Worm (Caenorhabditis elegans) whole organism, L1 larva: ENCODE data around the gene dsl-1.
A peak's percentile ranks its signal among the peaks of the same experiment; 100 is the strongest.

Source experiments
- C04F5.9 ChIP-seq: sonication (generic microtip); optimal IDR thresholded peaks from 2 replicates; lab custom pipeline; 2016; ENCODE audit warnings: missing genetic modification characterization, missing compliant biosample characterization
- C16A3.4 ChIP-seq: fragments of 150-350 bp; optimal IDR thresholded peaks from 2 replicates; lab custom pipeline; 2014; ENCODE audit warnings: missing biosample characterization, missing genetic modification characterization
- F16B12.6 ChIP-seq: fragments of 150-350 bp; optimal IDR thresholded peaks from 2 replicates; lab custom pipeline; 2014; ENCODE audit warnings: missing biosample characterization, missing genetic modification characterization
- Y116A8C.19 ChIP-seq: sonication (generic microtip); optimal IDR thresholded peaks from 2 replicates; lab custom pipeline; 2016; ENCODE audit warnings: missing compliant biosample characterization, missing genetic modification characterization, borderline replicate concordance
- aha-1 ChIP-seq: fragments of 150-350 bp; optimal IDR thresholded peaks from 2 replicates; lab custom pipeline; 2014; ENCODE audit warnings: missing biosample characterization, missing genetic modification characterization
- aly-2 ChIP-seq: fragments of 150-350 bp; optimal IDR thresholded peaks from 2 replicates; lab custom pipeline; 2014; ENCODE audit warnings: missing biosample characterization, missing genetic modification characterization
- ama-1 ChIP-seq: fragments of 150-350 bp; optimal IDR thresholded peaks from 2 replicates; lab custom pipeline; 2014
- ceh-63 ChIP-seq: fragments of 200-800 bp; sonication (Bioruptor generic); optimal IDR thresholded peaks from 2 replicates; lab custom pipeline; 2018; ENCODE audit warnings: mild to moderate bottlenecking, missing genetic modification characterization, missing compliant biosample characterization
- ceh-8 ChIP-seq: fragments of 200-800 bp; sonication (Bioruptor generic); optimal IDR thresholded peaks from 2 replicates; lab custom pipeline; 2018; ENCODE audit warnings: mild to moderate bottlenecking, missing genetic modification characterization, moderate library complexity, missing compliant biosample characterization
- ceh-82 ChIP-seq, 3 experiments: fragments of 150-350 bp in 1 of 3; sonication (generic microtip) in 2 of 3; optimal IDR thresholded peaks; 2 replicates each; lab custom pipeline; 2014 to 2017; ENCODE audit warnings: missing biosample characterization in 3 of 3, missing genetic modification characterization in 3 of 3
- dpl-1 ChIP-seq, 3 experiments: fragments of 150-350 bp in 2 of 3; sonication (generic microtip) in 1 of 3; optimal IDR thresholded peaks; 2 replicates each; lab custom pipeline; 2014 to 2017; ENCODE audit warnings: missing biosample characterization in 3 of 3, missing genetic modification characterization in 3 of 3, missing genetic modification reagents in 3 of 3
- efl-1 ChIP-seq, 4 experiments: fragments of 150-350 bp; optimal IDR thresholded peaks in 3 of 4; peaks in 1 of 4; 1 replicate in 1 of 4; 2 replicates in 3 of 4; lab custom pipeline; 2014; ENCODE audit warnings: missing biosample characterization in 2 of 4, missing genetic modification characterization in 2 of 4, missing genetic modification reagents in 2 of 4
- efl-3 ChIP-seq: fragments of 200-800 bp; sonication (Bioruptor generic); optimal IDR thresholded peaks from 2 replicates; lab custom pipeline; 2018; ENCODE audit warnings: mild to moderate bottlenecking, missing genetic modification characterization, missing compliant biosample characterization
- egl-13 ChIP-seq: sonication (generic microtip); optimal IDR thresholded peaks from 2 replicates; lab custom pipeline; 2016; ENCODE audit warnings: missing genotype, missing genetic modification reagents, missing genetic modification characterization, missing compliant biosample characterization
- elt-2 ChIP-seq: sonication (generic microtip); optimal IDR thresholded peaks from 2 replicates; lab custom pipeline; 2016; ENCODE audit warnings: missing genetic modification characterization, mild to moderate bottlenecking, inconsistent platforms, missing compliant biosample characterization, missing genetic modification reagents
- fkh-10 ChIP-seq: sonication (generic microtip); optimal IDR thresholded peaks from 2 replicates; lab custom pipeline; 2017; ENCODE audit warnings: missing biosample characterization, missing genetic modification reagents, missing genetic modification characterization
- fkh-8 ChIP-seq: sonication (generic microtip); optimal IDR thresholded peaks from 2 replicates; lab custom pipeline; 2016; ENCODE audit warnings: mild to moderate bottlenecking, missing genetic modification characterization, missing compliant biosample characterization
- hlh-4 ChIP-seq: sonication (generic microtip); optimal IDR thresholded peaks from 2 replicates; lab custom pipeline; 2016; ENCODE audit warnings: mild to moderate bottlenecking, missing genetic modification characterization, missing compliant biosample characterization
- hpl-2 ChIP-seq: fragments of 150-350 bp; optimal IDR thresholded peaks from 2 replicates; lab custom pipeline; 2014; ENCODE audit warnings: missing biosample characterization, missing genetic modification reagents, missing genetic modification characterization
- lin-13 ChIP-seq: fragments of 150-350 bp; optimal IDR thresholded peaks from 2 replicates; lab custom pipeline; 2014; ENCODE audit warnings: missing biosample characterization, missing genetic modification reagents, missing genetic modification characterization
- lin-14 ChIP-seq: fragments of 200-800 bp; sonication (Bioruptor generic); optimal IDR thresholded peaks from 2 replicates; lab custom pipeline; 2018; ENCODE audit warnings: mild to moderate bottlenecking, missing genetic modification characterization, moderate library complexity, missing compliant biosample characterization
- lsy-2 ChIP-seq, 2 experiments: fragments of 150-350 bp; optimal IDR thresholded peaks; 2 replicates each; lab custom pipeline; 2014; ENCODE audit warnings: missing biosample characterization in 2 of 2, missing genetic modification characterization in 2 of 2
- mef-2 ChIP-seq: fragments of 150-350 bp; optimal IDR thresholded peaks from 2 replicates; lab custom pipeline; 2014; ENCODE audit warnings: missing biosample characterization, missing genetic modification characterization
- nhr-11 ChIP-seq: fragments of 150-350 bp; optimal IDR thresholded peaks from 2 replicates; lab custom pipeline; 2014; ENCODE audit warnings: missing biosample characterization, missing genetic modification characterization
- nhr-12 ChIP-seq: sonication (generic microtip); optimal IDR thresholded peaks from 2 replicates; lab custom pipeline; 2017; ENCODE audit warnings: missing biosample characterization, missing genetic modification characterization
- nhr-19 ChIP-seq: fragments of 200-800 bp; sonication (Bioruptor generic); conservative IDR thresholded peaks from 2 replicates; pipeline ENCODE4 v1.3.6; 2022; ENCODE audit warnings: missing genetic modification characterization, missing compliant biosample characterization
- nhr-237 ChIP-seq: fragments of 150-350 bp; optimal IDR thresholded peaks from 2 replicates; lab custom pipeline; 2014; ENCODE audit warnings: missing biosample characterization, missing genetic modification characterization
- nhr-47 ChIP-seq: sonication (generic microtip); optimal IDR thresholded peaks from 2 replicates; lab custom pipeline; 2016; ENCODE audit warnings: mild to moderate bottlenecking, missing genetic modification characterization, moderate library complexity, missing compliant biosample characterization
- nhr-76 ChIP-seq: sonication (generic microtip); optimal IDR thresholded peaks from 2 replicates; lab custom pipeline; 2017; ENCODE audit warnings: missing biosample characterization, missing genetic modification characterization
- pax-3 ChIP-seq: fragments of 200-800 bp; sonication (Bioruptor generic); optimal IDR thresholded peaks from 2 replicates; lab custom pipeline; 2018; ENCODE audit warnings: mild to moderate bottlenecking, missing genetic modification characterization, moderate library complexity, missing compliant biosample characterization
- rnt-1 ChIP-seq: sonication (generic microtip); optimal IDR thresholded peaks from 2 replicates; lab custom pipeline; 2016; ENCODE audit warnings: mild to moderate bottlenecking, missing genetic modification characterization, moderate library complexity, missing compliant biosample characterization
- skn-1 ChIP-seq: fragments of 150-350 bp; optimal IDR thresholded peaks from 2 replicates; lab custom pipeline; 2014; ENCODE audit warnings: missing biosample characterization, missing genetic modification characterization
- snpc-4 ChIP-seq: fragments of 150-350 bp; optimal IDR thresholded peaks from 2 replicates; lab custom pipeline; 2014; ENCODE audit warnings: missing biosample characterization, missing genetic modification characterization
- snu-23 ChIP-seq: sonication (generic microtip); optimal IDR thresholded peaks from 2 replicates; lab custom pipeline; 2016; ENCODE audit warnings: missing genetic modification characterization, missing compliant biosample characterization
- sup-37 ChIP-seq: fragments of 200-800 bp; sonication (Bioruptor generic); optimal IDR thresholded peaks from 2 replicates; lab custom pipeline; 2018; ENCODE audit warnings: mild to moderate bottlenecking, missing genetic modification characterization, missing compliant biosample characterization
- swsn-7 ChIP-seq: sonication (generic microtip); optimal IDR thresholded peaks from 2 replicates; lab custom pipeline; 2016; ENCODE audit warnings: missing genetic modification characterization, missing compliant biosample characterization
- tbx-2 ChIP-seq: sonication (generic microtip); optimal IDR thresholded peaks from 2 replicates; lab custom pipeline; 2016; ENCODE audit warnings: missing genetic modification characterization, missing compliant biosample characterization
- tlp-1 ChIP-seq: fragments of 150-350 bp; optimal IDR thresholded peaks from 2 replicates; lab custom pipeline; 2014; ENCODE audit warnings: missing biosample characterization, missing genetic modification characterization
- unc-86 ChIP-seq: sonication (generic microtip); optimal IDR thresholded peaks from 2 replicates; lab custom pipeline; 2016; ENCODE audit warnings: missing genetic modification characterization, missing compliant biosample characterization
- unc-98 ChIP-seq: fragments of 200-800 bp; sonication (Bioruptor generic); IDR thresholded peaks from 2 replicates; pipeline ENCODE4 v1.3.6; 2022; ENCODE audit warnings: missing genetic modification characterization, missing compliant biosample characterization
- vab-15 ChIP-seq: sonication (generic microtip); optimal IDR thresholded peaks from 2 replicates; lab custom pipeline; 2017; ENCODE audit warnings: missing genotype, mild to moderate bottlenecking, missing genetic modification characterization, missing compliant biosample characterization
- zag-1 ChIP-seq: fragments of 150-350 bp; optimal IDR thresholded peaks from 2 replicates; lab custom pipeline; 2014; ENCODE audit warnings: missing biosample characterization, missing genetic modification characterization

The dsl-1 gene

DNA sequence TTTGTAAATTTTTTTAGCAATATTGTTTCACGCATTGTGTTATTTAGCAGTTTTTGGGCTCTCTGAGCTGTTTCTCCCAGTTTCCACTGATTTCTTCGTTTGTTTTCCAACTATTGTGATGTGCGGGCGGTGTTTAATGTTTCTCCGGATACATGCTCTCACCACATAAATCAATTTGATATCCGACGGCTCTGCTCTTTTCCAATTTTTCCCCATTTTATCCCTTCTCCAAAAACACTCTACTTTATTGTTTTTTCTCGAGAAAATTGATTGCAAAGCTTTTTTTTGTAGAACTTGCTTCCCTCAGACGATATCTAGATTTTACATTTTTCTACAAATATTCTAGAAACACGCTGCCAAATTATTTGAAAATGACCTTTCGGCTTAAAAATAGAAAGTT is 7.7 kb upstream of the dsl-1 start:
- TF ChIP-seq efl-1 (optimal IDR thresholded peaks at IDR 0.05; lab: Kevin White, UChicago) = no peak
- TF ChIP-seq efl-1 (GFP tag; optimal IDR thresholded peaks at IDR 0.05 in 1 of 2; lab: Kevin White, UChicago) = peak in 1 of 2 experiments; percentile 54
- TF ChIP-seq nhr-76 = no peak
- TF ChIP-seq nhr-11 (tag; lab: Kevin White, UChicago) = no peak

DNA sequence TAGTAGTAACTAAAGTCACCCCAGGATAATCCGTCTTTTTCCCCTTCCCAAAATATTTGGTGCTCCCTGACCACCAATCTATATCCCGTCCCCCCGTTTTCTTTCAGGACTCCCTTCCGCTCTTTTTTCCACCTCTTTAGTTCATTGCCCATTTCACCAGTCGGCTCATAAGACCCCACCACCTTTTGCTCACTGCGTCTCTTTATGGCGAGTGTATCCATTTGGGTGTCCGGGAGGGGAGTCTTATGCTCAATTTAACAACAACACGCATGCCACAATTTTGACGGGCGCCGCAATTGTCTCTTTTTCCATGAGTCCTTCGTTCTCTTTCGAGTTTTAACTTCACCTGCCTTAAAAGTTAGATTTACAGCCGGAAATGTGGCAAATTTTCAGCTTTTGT is 5.3 kb upstream of the dsl-1 start:
- no peak for TF ChIP-seq nhr-237 (tag; lab: Kevin White, UChicago)
- no peak for TF ChIP-seq unc-98 (GFP tag; lab: Robert Waterston, UW)
- TF ChIP-seq elt-2 (tag; lab: Kevin White, UChicago) = no peak
- TF ChIP-seq snpc-4 (tag; lab: Kevin White, UChicago) = peak; percentile 35
- peak; percentile 71 for TF ChIP-seq fkh-8 (tag; lab: Kevin White, UChicago)
- TF ChIP-seq nhr-11 (tag; lab: Kevin White, UChicago) = no peak
- TF ChIP-seq vab-15 (tag; lab: Kevin White, UChicago) = no peak
- no peak for TF ChIP-seq efl-1 (optimal IDR thresholded peaks at IDR 0.05; lab: Kevin White, UChicago)
- TF ChIP-seq efl-1 (GFP tag; optimal IDR thresholded peaks at IDR 0.05 in 1 of 2; lab: Kevin White, UChicago) = peak in 1 of 2 experiments; percentile 2
- peak in 1 of 3 experiments; percentile 39 for TF ChIP-seq ceh-82 (tag; optimal IDR thresholded peaks at IDR 0.05; lab: Kevin White, UChicago)
- TF ChIP-seq skn-1 (tag; lab: Kevin White, UChicago) = peak; percentile 36
- no peak for TF ChIP-seq ceh-8 (GFP tag; lab: Kevin White, UChicago)
- no peak for TF ChIP-seq zag-1 (tag; lab: Kevin White, UChicago)
- no peak for TF ChIP-seq aly-2 (tag; lab: Kevin White, UChicago)
- TF ChIP-seq ceh-63 (GFP tag; lab: Kevin White, UChicago) = no peak
- TF ChIP-seq egl-13 (tag; lab: Kevin White, UChicago) = no peak
- TF ChIP-seq hpl-2 (GFP tag; lab: Kevin White, UChicago) = no peak
- TF ChIP-seq nhr-12 (tag; lab: Kevin White, UChicago) = no peak
- TF ChIP-seq F16B12.6 = no peak
- TF ChIP-seq efl-3 (GFP tag; lab: Kevin White, UChicago) = no peak
- TF ChIP-seq aha-1 (tag; lab: Kevin White, UChicago) = no peak
- TF ChIP-seq tbx-2 (tag; lab: Kevin White, UChicago) = peak; percentile 14
- no peak for TF ChIP-seq hlh-4
- no peak for TF ChIP-seq fkh-10 (GFP tag; lab: Kevin White, UChicago)
- peak in 1 of 3 experiments; percentile 20 for TF ChIP-seq dpl-1 (GFP tag; optimal IDR thresholded peaks at IDR 0.05; lab: Kevin White, UChicago)
- TF ChIP-seq swsn-7 (tag; lab: Kevin White, UChicago) = peak; percentile 4
- TF ChIP-seq lin-14 (GFP tag; lab: Kevin White, UChicago) = peak; percentile 82
- no peak for TF ChIP-seq C16A3.4 (tag; lab: Kevin White, UChicago)
- TF ChIP-seq sup-37 (GFP tag; lab: Kevin White, UChicago) = no peak
- no peak for TF ChIP-seq rnt-1
- TF ChIP-seq tlp-1 (tag; lab: Kevin White, UChicago) = no peak
- peak in 1 of 2 experiments; percentile 18 for TF ChIP-seq lsy-2 (tag; optimal IDR thresholded peaks at IDR 0.05; lab: Kevin White, UChicago)
- no peak for TF ChIP-seq ama-1 (lab: Kevin White, UChicago)
- no peak for TF ChIP-seq lin-13 (GFP tag; lab: Kevin White, UChicago)
- peak; percentile 4 for TF ChIP-seq nhr-47 (tag; lab: Kevin White, UChicago)
- TF ChIP-seq pax-3 (tag; lab: Kevin White, UChicago) = no peak
- peak; percentile 15 for TF ChIP-seq snu-23 (GFP tag; lab: Kevin White, UChicago)
- TF ChIP-seq Y116A8C.19 (tag; lab: Kevin White, UChicago) = no peak
- TF ChIP-seq mef-2 (tag; lab: Kevin White, UChicago) = no peak
- TF ChIP-seq C04F5.9 (tag; lab: Kevin White, UChicago) = no peak
- TF ChIP-seq nhr-19 = no peak
- TF ChIP-seq unc-86 = no peak
- TF ChIP-seq, all 84 proteins: peak for 12
